Fruit fly (Drosophila melanogaster): Measurements from ENCODE around the gene axed.

The axed gene

dm6 chr3L:6577313-6577852 is 31.7 kb upstream of the axed start (continued):
- TF ChIP-seq Gug (GFP tag; IDR thresholded peaks at IDR 0.05): no peak
- TF ChIP-seq CG10631 (GFP tag; optimal IDR thresholded peaks at IDR 0.05): no peak
- TF ChIP-seq OdsH (GFP tag; optimal IDR thresholded peaks at IDR 0.05): peak; percentile 56
- peak; percentile 1 for TF ChIP-seq topi (GFP tag; optimal IDR thresholded peaks at IDR 0.05)
- no peak for TF ChIP-seq CG3032 (tag; optimal IDR thresholded peaks at IDR 0.05)
- TF ChIP-seq CG8632 (GFP tag; optimal IDR thresholded peaks at IDR 0.05): no peak
- TF ChIP-seq fd59A (GFP tag; optimal IDR thresholded peaks at IDR 0.05): no peak
- TF ChIP-seq Ets21C (GFP tag; optimal IDR thresholded peaks at IDR 0.05): no peak
- TF ChIP-seq vri (GFP tag; optimal IDR thresholded peaks at IDR 0.05): no peak
- TF ChIP-seq spab (GFP tag; optimal IDR thresholded peaks at IDR 0.05): no peak
- TF ChIP-seq CG16779 (tag; optimal IDR thresholded peaks at IDR 0.05): no peak
- no peak for TF ChIP-seq Blimp-1 (GFP tag; optimal IDR thresholded peaks at IDR 0.05)
- TF ChIP-seq Sox14 (GFP tag; optimal IDR thresholded peaks at IDR 0.05): no peak
- no peak for TF ChIP-seq CG10669 (GFP tag; optimal IDR thresholded peaks at IDR 0.05)
- TF ChIP-seq CG7368 (GFP tag; optimal IDR thresholded peaks at IDR 0.05): no peak
- TF ChIP-seq CG11762 (GFP tag; optimal IDR thresholded peaks at IDR 0.05; ENCODE audit: insufficient read depth): no peak
- peak; percentile 6 for TF ChIP-seq Hr4 (GFP tag; optimal IDR thresholded peaks at IDR 0.05)
- peak; percentile 16 for TF ChIP-seq net (GFP tag; optimal IDR thresholded peaks at IDR 0.05)
- TF ChIP-seq svp (GFP tag): peak; percentile 27

dm6 chr3L:6589429-6590062 is 19.6 kb upstream of the axed start, which contains the start of gene jv:
Gene jv, minus strand, starts transcription at chr3L:6589479.
- TF ChIP-seq Gug (GFP tag; IDR thresholded peaks at IDR 0.05): peak; percentile 63
- TF ChIP-seq CG4318 (GFP tag; optimal IDR thresholded peaks at IDR 0.05): peak; percentile 35
- TF ChIP-seq CG15336 (GFP tag; IDR thresholded peaks at IDR 0.05): peak; percentile 76
- TF ChIP-seq CG8119 (GFP tag; IDR thresholded peaks at IDR 0.05): peak; percentile 65
- TF ChIP-seq Blimp-1 (GFP tag; optimal IDR thresholded peaks at IDR 0.05): no peak
- TF ChIP-seq CG9139 (GFP tag; optimal IDR thresholded peaks at IDR 0.05): no peak
- peak; percentile 81; the same call in 2 of the 3 replicates for TF ChIP-seq eg (GFP tag; IDR thresholded peaks at IDR 0.05)
- TF ChIP-seq achi (GFP tag; optimal IDR thresholded peaks at IDR 0.05): peak; percentile 29
- peak; percentile 36 for TF ChIP-seq Hr4 (GFP tag; optimal IDR thresholded peaks at IDR 0.05)
- peak; percentile 17 for TF ChIP-seq CG10631 (GFP tag; optimal IDR thresholded peaks at IDR 0.05)
- TF ChIP-seq fd85E (GFP tag; optimal IDR thresholded peaks at IDR 0.05): no peak

- TF ChIP-seq CG16779 (tag; optimal IDR thresholded peaks at IDR 0.05) (no peak), CG8319 (GFP tag; optimal IDR thresholded peaks at IDR 0.05) (no peak), Eip78C (GFP tag) (no peak), CG15336 (GFP tag; IDR thresholded peaks at IDR 0.05) (no peak), Sox15 (GFP tag; optimal IDR thresholded peaks at IDR 0.05) (no peak), lz (GFP tag; optimal IDR thresholded peaks at IDR 0.05) (no peak), dac (GFP tag; optimal IDR thresholded peaks at IDR 0.05) (no peak), esn (GFP tag; optimal IDR thresholded peaks at IDR 0.05) (no peak), Hr4 (GFP tag; optimal IDR thresholded peaks at IDR 0.05) (no peak)
Measured at dm6 chr3L:6603266-6603734, 5.8 kb upstream of the axed start, which contains the start of the genes ndl and Rexo5. Gene ndl, minus strand, starts transcription at chr3L:6603366. Gene Rexo5, plus strand, starts transcription at chr3L:6603684.

dm6 chr3L:6605925-6606324 is 3.2 kb upstream of the axed start, which contains the start of gene zpg:
Gene zpg, minus strand, starts transcription at chr3L:6606032.
- TF ChIP-seq Gug (GFP tag; IDR thresholded peaks at IDR 0.05) (no peak), Ets96B (tag; optimal IDR thresholded peaks at IDR 0.05) (no peak), Met (GFP tag; optimal IDR thresholded peaks at IDR 0.05) (no peak), dac (GFP tag; optimal IDR thresholded peaks at IDR 0.05) (no peak), CG6792 (GFP tag; optimal IDR thresholded peaks at IDR 0.05) (no peak), CG6163 (GFP tag; IDR thresholded peaks at IDR 0.05) (no peak), Eip75B (GFP tag; optimal IDR thresholded peaks at IDR 0.05) (no peak), fd85E (GFP tag; optimal IDR thresholded peaks at IDR 0.05) (no peak), ss (GFP tag; optimal IDR thresholded peaks at IDR 0.05) (no peak), Eip78C (GFP tag) (no peak), acj6 (GFP tag; optimal IDR thresholded peaks at IDR 0.05) (no peak), Eip93F (GFP tag; optimal IDR thresholded peaks at IDR 0.05) (no peak), CG9139 (GFP tag; optimal IDR thresholded peaks at IDR 0.05) (no peak), Hr38 (GFP tag; optimal IDR thresholded peaks at IDR 0.05) (no peak), CG8632 (GFP tag; optimal IDR thresholded peaks at IDR 0.05) (no peak), esn (GFP tag; optimal IDR thresholded peaks at IDR 0.05) (no peak), cyc (GFP tag; optimal IDR thresholded peaks at IDR 0.05) (no peak), Sox14 (GFP tag; optimal IDR thresholded peaks at IDR 0.05) (no peak), CG11294 (GFP tag; IDR thresholded peaks at IDR 0.05) (no peak)

Measured in whole organism, prepupa.